Worm (Caenorhabditis elegans): Measurements from ENCODE around the gene nlp-51.

Gene nlp-51

ce11 chrII:11339507-11339906, 20.0 kb upstream of the nlp-51 start, which contains the start of gene rmd-3:
TSS of gene rmd-3 (minus strand) at chrII:11339607.
- TF ChIP-seq klf-2 (GFP tag; conservative IDR thresholded peaks at IDR 0.05) (no peak), cog-1 (tag; optimal IDR thresholded peaks at IDR 0.05) (no peak), ref-1 (GFP tag; conservative IDR thresholded peaks at IDR 0.05) (no peak), med-1 (GFP tag; optimal IDR thresholded peaks at IDR 0.05; ENCODE audit: insufficient read depth) (no peak), flt-1 (GFP tag; IDR thresholded peaks at IDR 0.05) (no peak), tab-1 (GFP tag; IDR thresholded peaks at IDR 0.05) (no peak), ztf-23 (GFP tag; IDR thresholded peaks at IDR 0.05) (no peak), T22C8.4 (GFP tag; IDR thresholded peaks at IDR 0.05) (no peak), ztf-29 (GFP tag; IDR thresholded peaks at IDR 0.05) (no peak)

ce11 chrII:11337497-11338040, 18.1 kb upstream of the nlp-51 start, which contains the start of gene sqt-1:
TSS of gene sqt-1 (minus strand) at chrII:11337837.
- TF ChIP-seq ref-1 (GFP tag; conservative IDR thresholded peaks at IDR 0.05) (no peak), klf-2 (GFP tag; conservative IDR thresholded peaks at IDR 0.05) (no peak), ztf-23 (GFP tag; IDR thresholded peaks at IDR 0.05) (no peak), med-1 (GFP tag; optimal IDR thresholded peaks at IDR 0.05; ENCODE audit: insufficient read depth) (no peak), tab-1 (GFP tag; IDR thresholded peaks at IDR 0.05) (no peak), flt-1 (GFP tag; IDR thresholded peaks at IDR 0.05) (no peak), T22C8.4 (GFP tag; IDR thresholded peaks at IDR 0.05) (no peak), ztf-29 (GFP tag; IDR thresholded peaks at IDR 0.05) (no peak), cog-1 (tag; optimal IDR thresholded peaks at IDR 0.05) (no peak)

ce11 chrII:11336640-11337241, 17.2 kb upstream of the nlp-51 start:
- TF ChIP-seq ztf-23 (GFP tag; IDR thresholded peaks at IDR 0.05) (no peak), T22C8.4 (GFP tag; IDR thresholded peaks at IDR 0.05) (no peak), flt-1 (GFP tag; IDR thresholded peaks at IDR 0.05) (no peak), klf-2 (GFP tag; conservative IDR thresholded peaks at IDR 0.05) (no peak), ztf-29 (GFP tag; IDR thresholded peaks at IDR 0.05) (no peak), med-1 (GFP tag; optimal IDR thresholded peaks at IDR 0.05; ENCODE audit: insufficient read depth) (no peak), tab-1 (GFP tag; IDR thresholded peaks at IDR 0.05) (no peak), ref-1 (GFP tag; conservative IDR thresholded peaks at IDR 0.05) (no peak)

- no peak for TF ChIP-seq ztf-23 (GFP tag; IDR thresholded peaks at IDR 0.05)
- TF ChIP-seq ztf-29 (GFP tag; IDR thresholded peaks at IDR 0.05): no peak
- no peak for TF ChIP-seq tab-1 (GFP tag; IDR thresholded peaks at IDR 0.05)
- no peak for TF ChIP-seq T22C8.4 (GFP tag; IDR thresholded peaks at IDR 0.05)
- no peak for TF ChIP-seq ref-1 (GFP tag; conservative IDR thresholded peaks at IDR 0.05)
- TF ChIP-seq flt-1 (GFP tag; IDR thresholded peaks at IDR 0.05): no peak
- no peak for TF ChIP-seq klf-2 (GFP tag; conservative IDR thresholded peaks at IDR 0.05)
Observed at ce11 chrII:11336163-11336562, 16.7 kb upstream of the nlp-51 start.

ce11 chrII:11335670-11336069, 16.2 kb upstream of the nlp-51 start:
- TF ChIP-seq cog-1 (tag; optimal IDR thresholded peaks at IDR 0.05): no peak

ce11 chrII:11333846-11334638, 14.6 kb upstream of the nlp-51 start:
- TF ChIP-seq klf-2 (GFP tag; conservative IDR thresholded peaks at IDR 0.05): no peak
- TF ChIP-seq ztf-29 (GFP tag; IDR thresholded peaks at IDR 0.05): no peak
- TF ChIP-seq T22C8.4 (GFP tag; IDR thresholded peaks at IDR 0.05): no peak
- no peak for TF ChIP-seq ztf-23 (GFP tag; IDR thresholded peaks at IDR 0.05)
- TF ChIP-seq med-1 (GFP tag; optimal IDR thresholded peaks at IDR 0.05; ENCODE audit: insufficient read depth): no peak
- TF ChIP-seq ref-1 (GFP tag; conservative IDR thresholded peaks at IDR 0.05): no peak
- TF ChIP-seq flt-1 (GFP tag; IDR thresholded peaks at IDR 0.05): no peak
- no peak for TF ChIP-seq tab-1 (GFP tag; IDR thresholded peaks at IDR 0.05)
- no peak for TF ChIP-seq cog-1 (tag; optimal IDR thresholded peaks at IDR 0.05)

- TF ChIP-seq flt-1 (GFP tag; IDR thresholded peaks at IDR 0.05) (no peak), cog-1 (tag; optimal IDR thresholded peaks at IDR 0.05) (no peak), klf-2 (GFP tag; conservative IDR thresholded peaks at IDR 0.05) (no peak), ztf-29 (GFP tag; IDR thresholded peaks at IDR 0.05) (no peak), ref-1 (GFP tag; conservative IDR thresholded peaks at IDR 0.05) (no peak), T22C8.4 (GFP tag; IDR thresholded peaks at IDR 0.05) (no peak), tab-1 (GFP tag; IDR thresholded peaks at IDR 0.05) (no peak), med-1 (GFP tag; optimal IDR thresholded peaks at IDR 0.05; ENCODE audit: insufficient read depth) (no peak), ztf-23 (GFP tag; IDR thresholded peaks at IDR 0.05) (no peak)
Observed at ce11 chrII:11333375-11333774, 13.9 kb upstream of the nlp-51 start.

- TF ChIP-seq tab-1 (GFP tag; IDR thresholded peaks at IDR 0.05) (no peak), flt-1 (GFP tag; IDR thresholded peaks at IDR 0.05) (no peak), ztf-23 (GFP tag; IDR thresholded peaks at IDR 0.05) (no peak), klf-2 (GFP tag; conservative IDR thresholded peaks at IDR 0.05) (no peak), med-1 (GFP tag; optimal IDR thresholded peaks at IDR 0.05; ENCODE audit: insufficient read depth) (no peak), ztf-29 (GFP tag; IDR thresholded peaks at IDR 0.05) (no peak), T22C8.4 (GFP tag; IDR thresholded peaks at IDR 0.05) (no peak), ref-1 (GFP tag; conservative IDR thresholded peaks at IDR 0.05) (no peak), cog-1 (tag; optimal IDR thresholded peaks at IDR 0.05) (no peak)
Observed at ce11 chrII:11329021-11329479, 9.6 kb upstream of the nlp-51 start, which contains the start of gene tag-180. TSS of gene tag-180 (minus strand) at chrII:11329429.

ce11 chrII:11316663-11317062, 2.8 kb downstream of the nlp-51 start:
- no peak for TF ChIP-seq cog-1 (tag; optimal IDR thresholded peaks at IDR 0.05)
- no peak for TF ChIP-seq ref-1 (GFP tag; conservative IDR thresholded peaks at IDR 0.05)
- TF ChIP-seq klf-2 (GFP tag; conservative IDR thresholded peaks at IDR 0.05): no peak
- no peak for TF ChIP-seq tab-1 (GFP tag; IDR thresholded peaks at IDR 0.05)
- TF ChIP-seq ztf-23 (GFP tag; IDR thresholded peaks at IDR 0.05): no peak
- TF ChIP-seq ztf-29 (GFP tag; IDR thresholded peaks at IDR 0.05): no peak
- TF ChIP-seq med-1 (GFP tag; optimal IDR thresholded peaks at IDR 0.05; ENCODE audit: insufficient read depth): no peak
- no peak for TF ChIP-seq flt-1 (GFP tag; IDR thresholded peaks at IDR 0.05)
- TF ChIP-seq T22C8.4 (GFP tag; IDR thresholded peaks at IDR 0.05): no peak
